Worm (Caenorhabditis elegans): Measurements from ENCODE around the gene grl-8.
A peak's percentile ranks its signal among the peaks of the same experiment; 100 is the strongest.

grl-8 gene

DNA sequence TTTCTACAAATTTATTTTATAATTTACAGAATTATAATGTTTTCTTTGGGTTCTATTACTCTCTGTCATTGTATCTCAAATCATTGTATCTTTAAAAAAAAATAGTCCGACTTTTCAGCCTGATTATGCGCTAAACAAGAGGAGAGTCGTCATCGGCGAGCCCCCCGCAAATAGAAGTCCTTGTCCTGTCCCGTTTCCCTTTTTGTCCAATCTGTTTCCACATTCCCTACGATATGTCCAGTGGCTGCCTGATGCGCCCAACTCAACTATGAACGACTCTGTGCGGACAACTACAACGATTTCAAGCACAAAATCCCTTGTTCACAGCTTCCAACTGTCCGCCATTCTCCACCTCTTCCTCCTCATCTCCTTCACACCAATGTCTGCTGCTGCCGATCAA is 25.1 kb upstream of the grl-8 start, which contains the start of gene dbl-1:
dbl-1 (plus strand) TSS at position 119 of the 400 bp plus-strand sequence.
- TF ChIP-seq K11D2.4 (GFP tag; IDR thresholded peaks at IDR 0.05) (no peak), Y79H2A.3 (GFP tag; conservative IDR thresholded peaks at IDR 0.05) (no peak), F10E7.11 (tag; optimal IDR thresholded peaks at IDR 0.05) (no peak), chd-7 (tag; optimal IDR thresholded peaks at IDR 0.05) (peak; percentile 37), ceh-91 (GFP tag; IDR thresholded peaks at IDR 0.05) (no peak), let-607 (tag; optimal IDR thresholded peaks at IDR 0.05) (no peak), egl-18 (GFP tag; IDR thresholded peaks at IDR 0.05) (no peak), madf-6 (GFP tag; IDR thresholded peaks at IDR 0.05) (no peak), lin-26 (GFP tag; IDR thresholded peaks at IDR 0.05) (0 out of 2 replicates have a peak, but pooled peaks have one; percentile 35), bed-1 (GFP tag; IDR thresholded peaks at IDR 0.05) (no peak), zfh-2 (GFP tag; conservative IDR thresholded peaks at IDR 0.05) (peak; percentile 46; the same call in 1 of the 2 replicates), ztf-28 (GFP tag; IDR thresholded peaks at IDR 0.05) (no peak), ztf-18 (tag; optimal IDR thresholded peaks at IDR 0.05) (no peak), bed-2 (GFP tag; IDR thresholded peaks at IDR 0.05) (no peak), aptf-3 (GFP tag; IDR thresholded peaks at IDR 0.05) (no peak), athp-1 (tag; optimal IDR thresholded peaks at IDR 0.05) (no peak), nhr-120 (GFP tag; IDR thresholded peaks at IDR 0.05) (no peak)

DNA sequence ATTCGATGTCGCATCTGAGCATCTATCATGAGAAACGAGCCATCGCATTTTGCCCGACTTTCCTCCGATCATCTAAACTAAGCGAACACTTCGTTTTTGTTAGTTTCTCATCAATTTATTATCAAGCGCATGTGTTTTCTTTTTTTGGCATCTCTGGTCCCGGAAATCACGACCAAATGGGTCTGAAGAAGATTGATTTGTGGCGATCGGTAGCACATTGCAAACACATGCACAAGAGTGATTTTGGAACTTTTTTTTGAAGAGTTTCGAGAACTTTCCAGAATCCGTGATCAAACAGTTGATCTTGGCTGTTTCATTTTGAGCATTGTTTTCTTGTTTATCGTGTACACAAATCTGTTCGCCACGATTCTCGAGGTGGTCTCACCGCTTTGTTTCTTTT is 20.4 kb upstream of the grl-8 start:
- TF ChIP-seq Y53G8AR.9 (GFP tag; conservative IDR thresholded peaks at IDR 0.05) (no peak), hsf-1 (GFP tag; IDR thresholded peaks at IDR 0.05) (peak; percentile 21; the same call in 1 of the 2 replicates)

DNA sequence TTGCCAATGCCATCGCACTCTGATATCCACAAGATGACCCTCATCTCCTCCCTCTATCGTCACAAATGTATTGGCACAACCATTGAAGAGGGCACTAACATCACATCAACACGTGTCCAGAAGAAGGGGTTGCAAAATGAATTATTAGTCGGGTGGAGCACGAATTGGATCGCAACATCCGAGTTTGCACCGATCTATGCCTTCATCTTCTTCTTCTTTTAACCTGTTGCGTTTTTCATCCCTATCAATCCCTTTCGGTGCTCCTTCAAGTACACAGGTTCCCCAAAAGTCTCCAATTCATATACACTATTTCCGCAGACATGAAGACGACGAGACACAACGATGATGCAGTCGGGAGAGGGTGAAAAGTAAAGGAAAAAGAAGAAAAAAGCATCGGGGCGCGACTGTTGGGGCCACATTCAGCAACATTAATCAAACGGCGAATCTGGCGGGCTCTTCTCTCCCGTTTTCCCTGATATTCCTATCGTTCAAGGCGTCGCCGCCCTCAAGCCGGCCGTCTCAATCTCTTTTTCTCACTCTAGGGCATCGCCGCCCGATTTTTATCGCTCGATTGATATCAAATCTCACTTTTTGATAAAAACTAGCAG is 18.7 kb upstream of the grl-8 start:
- TF ChIP-seq rec-8 (tag; optimal IDR thresholded peaks at IDR 0.05) (no peak), zfh-2 (GFP tag; conservative IDR thresholded peaks at IDR 0.05) (peak; percentile 58), ztf-28 (GFP tag; IDR thresholded peaks at IDR 0.05) (no peak), Y56A3A.18 (GFP tag; IDR thresholded peaks at IDR 0.05) (no peak)

DNA sequence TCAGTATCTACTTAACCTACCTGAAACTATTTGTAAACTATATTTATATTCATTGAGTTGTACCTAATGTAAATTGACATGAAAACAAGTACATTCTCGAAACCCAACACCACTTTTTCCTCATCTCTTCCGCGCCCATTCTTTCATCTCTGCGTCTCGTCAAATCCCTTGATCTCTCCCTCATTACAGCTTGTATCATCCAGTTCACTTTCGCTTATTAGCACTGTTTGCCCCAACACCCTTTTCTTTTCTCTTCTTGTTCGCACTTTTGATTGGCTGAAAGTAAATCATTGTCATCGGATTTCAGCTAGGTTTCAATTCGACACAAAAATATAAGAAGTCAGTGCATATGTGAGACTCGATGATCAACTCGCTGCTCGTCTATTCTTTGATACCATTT is 11.9 kb upstream of the grl-8 start, which contains the start of gene T25F10.3:
T25F10.3 (plus strand) TSS at position 308 of the 400 bp plus-strand sequence.
- TF ChIP-seq hmg-1.2 (GFP tag; IDR thresholded peaks at IDR 0.05) (0 out of 2 replicates have a peak, but pooled peaks have one; percentile 13), gei-17 (GFP tag; optimal IDR thresholded peaks at IDR 0.05) (no peak), nhr-27 (tag; optimal IDR thresholded peaks at IDR 0.05) (no peak)

DNA sequence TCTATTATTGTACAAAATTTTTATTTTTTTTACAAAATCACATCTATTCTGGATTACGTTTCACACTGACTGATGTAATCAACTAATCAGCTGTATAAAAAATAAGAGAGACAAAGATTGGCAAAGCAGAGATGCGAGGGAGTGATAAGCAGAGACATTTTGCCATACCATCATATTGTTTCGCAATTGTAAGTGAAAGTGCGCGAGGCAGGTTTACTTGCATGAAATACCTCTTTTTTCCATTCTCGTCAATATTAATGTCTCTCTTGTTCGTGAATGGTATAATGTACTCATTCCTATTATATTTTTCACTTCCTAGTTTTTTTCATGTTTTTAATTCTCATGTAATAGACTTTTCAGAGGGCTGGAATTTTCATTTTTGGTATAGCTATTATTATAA is 4.0 kb upstream of the grl-8 start:
- TF ChIP-seq lin-40 (tag; optimal IDR thresholded peaks at IDR 0.05) (no peak), cebp-1 (GFP tag; IDR thresholded peaks at IDR 0.05) (no peak), cebp-1 (tag; optimal IDR thresholded peaks at IDR 0.05) (peak; percentile 62)

DNA sequence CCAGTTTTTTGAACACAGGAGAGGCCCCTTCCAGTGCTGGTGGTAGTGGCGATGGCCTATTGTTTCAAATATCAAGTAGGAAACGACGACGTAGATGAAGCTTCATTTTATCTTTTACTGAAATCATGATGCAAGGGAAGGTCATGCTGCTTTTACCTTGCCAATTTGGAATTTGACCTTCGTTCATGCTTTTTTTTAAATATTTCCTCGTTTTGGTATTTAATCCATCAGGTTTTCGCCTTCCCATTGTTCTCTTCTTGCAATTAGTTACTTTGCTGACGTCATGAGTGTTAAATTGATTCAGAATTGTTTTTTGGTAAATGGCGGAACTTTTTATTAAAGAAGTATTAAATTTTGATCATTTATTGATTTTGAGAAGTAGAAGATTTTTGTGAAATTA is 3.2 kb upstream of the grl-8 start:
- no peak for TF ChIP-seq ceh-100 (GFP tag; IDR thresholded peaks at IDR 0.05)
- no peak for TF ChIP-seq efl-1 (GFP tag; optimal IDR thresholded peaks at IDR 0.05)
- TF ChIP-seq sptf-2 (GFP tag; optimal IDR thresholded peaks at IDR 0.05) = no peak
- TF ChIP-seq madf-8 (GFP tag; conservative IDR thresholded peaks at IDR 0.05) = no peak
- TF ChIP-seq egrh-3 (GFP tag; IDR thresholded peaks at IDR 0.05) = no peak
- TF ChIP-seq F23B12.7 (tag; optimal IDR thresholded peaks at IDR 0.05; ENCODE audit: insufficient read depth) = no peak
- no peak for TF ChIP-seq mcd-1 (GFP tag; IDR thresholded peaks at IDR 0.05)
- no peak for TF ChIP-seq ztf-6 (GFP tag; IDR thresholded peaks at IDR 0.05)
- no peak for TF ChIP-seq ceh-58 (GFP tag; IDR thresholded peaks at IDR 0.05)
- TF ChIP-seq mxl-1 (tag; optimal IDR thresholded peaks at IDR 0.05) = no peak

Measured in whole organism, young adult.